Worm (Caenorhabditis elegans): ENCODE measurements around the gene C06E2.2.

- TF ChIP-seq him-1 (tag; optimal IDR thresholded peaks at IDR 0.05), result no peak
- TF ChIP-seq W03F9.2 (tag; optimal IDR thresholded peaks at IDR 0.05), result no peak
These were observed 12.9 kb upstream of the C06E2.2 start, which contains the start of gene ins-9 for ce11 chrX:8866563-8866962.

Measured in whole organism, L4/young adult.